Fruit fly (Drosophila melanogaster) whole organism, embryonic: ENCODE measurements around the gene CG46396.

Experiments used
- Atf6 ChIP-seq: fragments of 200-800 bp; sonication (Bioruptor generic); IDR thresholded peaks from 2 replicates; pipeline ENCODE4 v1.3.6; 2022; ENCODE audit warnings: missing biosample characterization, missing genetic modification characterization
- Awh ChIP-seq: fragments of 200-800 bp; sonication (Bioruptor generic); IDR thresholded peaks from 2 replicates; pipeline ENCODE4, ENCODE4 v1.3.6; 2022; ENCODE audit warnings: missing biosample characterization, missing genetic modification characterization
- B-H2 ChIP-seq: fragments of 200-800 bp; sonication (Bioruptor generic); optimal IDR thresholded peaks from 2 replicates; lab custom pipeline; 2018; ENCODE audit warnings: missing biosample characterization, mild to moderate bottlenecking, missing genetic modification characterization
- CG10366 ChIP-seq: fragments of 200-800 bp; sonication (Bioruptor generic); IDR thresholded peaks from 2 replicates; pipeline ENCODE4 v1.3.6; 2022; ENCODE audit warnings: missing biosample characterization, missing genetic modification characterization
- CG10959 ChIP-seq: fragments of 200-800 bp; sonication (Bioruptor generic); IDR thresholded peaks from 2 replicates; pipeline ENCODE4 v1.3.6; 2022; ENCODE audit warnings: missing biosample characterization, missing genetic modification characterization
- CG10979 ChIP-seq: fragments of 200-800 bp; sonication (Bioruptor generic); optimal IDR thresholded peaks from 2 replicates; lab custom pipeline; 2018; ENCODE audit warnings: missing biosample characterization, mild to moderate bottlenecking, missing genetic modification characterization, moderate library complexity
- CG11398 ChIP-seq: fragments of 200-800 bp; sonication (Bioruptor generic); optimal IDR thresholded peaks from 2 replicates; lab custom pipeline; 2016; ENCODE audit warnings: missing biosample characterization, missing genetic modification characterization
- CG12942 ChIP-seq: fragments of 200-800 bp; sonication (Bioruptor generic); optimal IDR thresholded peaks from 3 replicates; lab custom pipeline; 2016; ENCODE audit warnings: missing biosample characterization, missing genetic modification characterization
- CG13894 ChIP-seq: fragments of 200-800 bp; sonication (Bioruptor generic); optimal IDR thresholded peaks from 3 replicates; lab custom pipeline; 2018; ENCODE audit warnings: missing biosample characterization, mild to moderate bottlenecking, missing genetic modification characterization, moderate library complexity
- CG14014 ChIP-seq: fragments of 200-800 bp; sonication (Bioruptor generic); IDR thresholded peaks from 2 replicates; pipeline ENCODE4 v1.3.6; 2022; ENCODE audit warnings: missing biosample characterization, missing genetic modification characterization
- CG14441 ChIP-seq: fragments of 200-800 bp; sonication (Bioruptor generic); IDR thresholded peaks from 2 replicates; pipeline ENCODE4 v1.3.6; 2022; ENCODE audit warnings: missing biosample characterization, missing genetic modification characterization
- CG14667 ChIP-seq: fragments of 200-800 bp; sonication (Bioruptor generic); IDR thresholded peaks from 2 replicates; pipeline ENCODE4 v1.3.6; 2022; ENCODE audit warnings: missing biosample characterization, missing genetic modification characterization
- CG15601 ChIP-seq: fragments of 200-800 bp; sonication (Bioruptor generic); optimal IDR thresholded peaks from 3 replicates; lab custom pipeline; 2019; ENCODE audit warnings: missing biosample characterization, mild to moderate bottlenecking, missing genetic modification characterization, moderate library complexity
- CG18476 ChIP-seq: fragments of 200-800 bp; sonication (Bioruptor generic); optimal IDR thresholded peaks from 2 replicates; lab custom pipeline; 2016; ENCODE audit warnings: missing biosample characterization, mild to moderate bottlenecking, missing genetic modification characterization
- CG2889 ChIP-seq: fragments of 200-800 bp; sonication (Bioruptor generic); IDR thresholded peaks from 3 replicates; pipeline ENCODE4 v1.3.6; 2022; ENCODE audit warnings: missing biosample characterization, missing genetic modification characterization
- CG33213 ChIP-seq: fragments of 200-800 bp; sonication (Bioruptor generic); optimal IDR thresholded peaks from 3 replicates; lab custom pipeline; 2016; ENCODE audit warnings: missing biosample characterization, missing genetic modification characterization
- CG33557 ChIP-seq: fragments of 200-800 bp; sonication (Bioruptor generic); optimal IDR thresholded peaks from 2 replicates; lab custom pipeline; 2019; ENCODE audit warnings: missing biosample characterization, mild to moderate bottlenecking, missing genetic modification characterization, moderate library complexity
- CG34224 ChIP-seq: fragments of 200-800 bp; sonication (Bioruptor generic); IDR thresholded peaks from 3 replicates; pipeline ENCODE4 v1.3.6; 2022; ENCODE audit warnings: missing biosample characterization, missing genetic modification characterization; ENCODE audit not compliant: partially characterized antibody
- CG4424 ChIP-seq: fragments of 200-800 bp; sonication (Bioruptor generic); optimal IDR thresholded peaks from 3 replicates; lab custom pipeline; 2016; ENCODE audit warnings: missing biosample characterization, missing genetic modification characterization
- CG4820 ChIP-seq: fragments of 200-800 bp; sonication (Bioruptor generic); optimal IDR thresholded peaks from 3 replicates; lab custom pipeline; 2016; ENCODE audit warnings: missing biosample characterization, missing genetic modification characterization
- CG6683 ChIP-seq: fragments of 200-800 bp; sonication (Bioruptor generic); optimal IDR thresholded peaks from 2 replicates; lab custom pipeline; 2017; ENCODE audit warnings: missing biosample characterization, mild to moderate bottlenecking, missing genetic modification characterization, missing genetic modification reagents
- CG7963 ChIP-seq: fragments of 200-800 bp; sonication (Bioruptor generic); IDR thresholded peaks from 3 replicates; pipeline ENCODE4 v1.3.6; 2022; ENCODE audit warnings: missing biosample characterization, missing genetic modification characterization; ENCODE audit not compliant: partially characterized antibody
- CG8765 ChIP-seq: fragments of 200-800 bp; sonication (Bioruptor generic); IDR thresholded peaks from 2 replicates; pipeline ENCODE4 v1.3.6; 2022; ENCODE audit warnings: missing biosample characterization, missing genetic modification characterization
- CG9215 ChIP-seq: fragments of 200-800 bp; sonication (Bioruptor generic); IDR thresholded peaks from 2 replicates; pipeline ENCODE4 v1.3.6; 2022; ENCODE audit warnings: missing biosample characterization, missing genetic modification characterization
- Doc2 ChIP-seq: fragments of 200-800 bp; sonication (Bioruptor generic); IDR thresholded peaks from 2 replicates; pipeline ENCODE4 v1.3.6; 2022; ENCODE audit warnings: missing biosample characterization, missing genetic modification characterization
- Ets97D ChIP-seq: fragments of 200-800 bp; sonication (Bioruptor generic); optimal IDR thresholded peaks from 3 replicates; lab custom pipeline; 2016; ENCODE audit warnings: missing biosample characterization, missing genetic modification characterization
- HmgD ChIP-seq: fragments of 200-800 bp; sonication (Bioruptor generic); optimal IDR thresholded peaks from 3 replicates; lab custom pipeline; 2016; ENCODE audit warnings: missing biosample characterization, missing genetic modification characterization
- Lpt ChIP-seq: fragments of >200 bp; optimal IDR thresholded peaks from 2 replicates; lab custom pipeline; 2018; ENCODE audit warnings: missing biosample characterization, missing genetic modification characterization
- MTF-1 ChIP-seq: fragments of 200-800 bp; sonication (Bioruptor generic); optimal IDR thresholded peaks from 2 replicates; lab custom pipeline; 2018; ENCODE audit warnings: missing biosample characterization, mild to moderate bottlenecking, missing genetic modification characterization, borderline replicate concordance
- Mad ChIP-seq: fragments of 200-800 bp; sonication (Bioruptor generic); optimal IDR thresholded peaks from 2 replicates; lab custom pipeline; 2016; ENCODE audit warnings: missing biosample characterization, missing genetic modification characterization
- Max ChIP-seq: fragments of 200-800 bp; sonication (Bioruptor generic); optimal IDR thresholded peaks from 2 replicates; lab custom pipeline; 2016; ENCODE audit warnings: missing biosample characterization, mild to moderate bottlenecking, missing genetic modification characterization
- Oaz ChIP-seq: fragments of 200-800 bp; sonication (Bioruptor generic); IDR thresholded peaks from 2 replicates; pipeline ENCODE4 v1.3.6; 2022; ENCODE audit warnings: missing biosample characterization, missing genetic modification characterization
- Ssrp ChIP-seq: fragments of 200-800 bp; sonication (Bioruptor generic); optimal IDR thresholded peaks from 2 replicates; lab custom pipeline; 2018; ENCODE audit warnings: missing biosample characterization, mild to moderate bottlenecking, missing genetic modification characterization, moderate library complexity
- Usf ChIP-seq: fragments of 200-800 bp; sonication (Bioruptor generic); optimal IDR thresholded peaks from 2 replicates; lab custom pipeline; 2017; ENCODE audit warnings: missing genotype, missing biosample characterization, missing genetic modification characterization
- Vsx1 ChIP-seq: fragments of 200-800 bp; sonication (Bioruptor generic); optimal IDR thresholded peaks from 2 replicates; lab custom pipeline; 2017; ENCODE audit warnings: missing biosample characterization, mild to moderate bottlenecking, missing genetic modification characterization, missing genetic modification reagents
- dan ChIP-seq: fragments of 200-800 bp; sonication (Bioruptor generic); IDR thresholded peaks from 2 replicates; pipeline ENCODE4 v1.3.6; 2022; ENCODE audit warnings: missing biosample characterization, missing genetic modification characterization
- dmrt99B ChIP-seq: fragments of 200-800 bp; sonication (Bioruptor generic); optimal IDR thresholded peaks from 2 replicates; lab custom pipeline; 2018; ENCODE audit warnings: missing biosample characterization, mild to moderate bottlenecking, missing genetic modification characterization, moderate library complexity
- gcm2 ChIP-seq: fragments of 200-800 bp; sonication (Bioruptor generic); optimal IDR thresholded peaks from 2 replicates; lab custom pipeline; 2016; ENCODE audit warnings: missing biosample characterization, missing genetic modification characterization
- kah ChIP-seq: fragments of 200-800 bp; sonication (Bioruptor generic); optimal IDR thresholded peaks from 2 replicates; lab custom pipeline; 2018; ENCODE audit warnings: missing biosample characterization, mild to moderate bottlenecking, missing genetic modification characterization
- knrl ChIP-seq: fragments of 200-800 bp; sonication (Bioruptor generic); IDR thresholded peaks from 3 replicates; pipeline ENCODE4 v1.3.6; 2022; ENCODE audit warnings: missing biosample characterization, missing genetic modification characterization; ENCODE audit not compliant: partially characterized antibody
- luna ChIP-seq: fragments of 200-800 bp; sonication (Bioruptor generic); optimal IDR thresholded peaks from 2 replicates; lab custom pipeline; 2016; ENCODE audit warnings: missing biosample characterization, missing genetic modification characterization
- mam ChIP-seq: fragments of 200-800 bp; sonication (Bioruptor generic); optimal IDR thresholded peaks from 3 replicates; lab custom pipeline; 2016; ENCODE audit warnings: missing biosample characterization, missing genetic modification characterization
- nerfin-1 ChIP-seq: fragments of 200-800 bp; sonication (Bioruptor generic); optimal IDR thresholded peaks from 3 replicates; lab custom pipeline; 2019; ENCODE audit warnings: missing biosample characterization, mild to moderate bottlenecking, missing genetic modification characterization, moderate library complexity
- nerfin-2 ChIP-seq: fragments of 200-800 bp; sonication (Bioruptor generic); IDR thresholded peaks from 2 replicates; pipeline ENCODE4 v1.3.6; 2022; ENCODE audit warnings: missing biosample characterization, missing genetic modification characterization; ENCODE audit not compliant: partially characterized antibody
- p53 ChIP-seq: fragments of 200-800 bp; sonication (Bioruptor generic); optimal IDR thresholded peaks from 2 replicates; lab custom pipeline; 2016; ENCODE audit warnings: missing biosample characterization, missing genetic modification characterization
- pzg ChIP-seq: fragments of 200-800 bp; sonication (Bioruptor generic); optimal IDR thresholded peaks from 3 replicates; lab custom pipeline; 2018; ENCODE audit warnings: missing biosample characterization, mild to moderate bottlenecking, missing genetic modification characterization, moderate library complexity
- repo ChIP-seq: fragments of 200-800 bp; sonication (Bioruptor generic); optimal IDR thresholded peaks from 2 replicates; lab custom pipeline; 2016; ENCODE audit warnings: missing biosample characterization, missing genetic modification characterization
- sqz ChIP-seq: fragments of 200-800 bp; sonication (Bioruptor generic); optimal IDR thresholded peaks from 3 replicates; lab custom pipeline; 2018; ENCODE audit warnings: missing biosample characterization, mild to moderate bottlenecking, missing genetic modification characterization
- sr ChIP-seq: fragments of 200-800 bp; sonication (Bioruptor generic); IDR thresholded peaks from 3 replicates; pipeline ENCODE4 v1.3.6; 2022; ENCODE audit warnings: missing biosample characterization, missing genetic modification characterization
- tgo ChIP-seq: fragments of 200-800 bp; sonication (Bioruptor generic); IDR thresholded peaks from 3 replicates; pipeline ENCODE4 v1.3.6; 2022; ENCODE audit warnings: missing biosample characterization, missing genetic modification characterization
- zfh1 ChIP-seq: fragments of 200-800 bp; sonication (Bioruptor generic); IDR thresholded peaks from 3 replicates; pipeline ENCODE4 v1.3.6; 2022; ENCODE audit warnings: missing biosample characterization, missing genetic modification characterization

Gene CG46396

DNA sequence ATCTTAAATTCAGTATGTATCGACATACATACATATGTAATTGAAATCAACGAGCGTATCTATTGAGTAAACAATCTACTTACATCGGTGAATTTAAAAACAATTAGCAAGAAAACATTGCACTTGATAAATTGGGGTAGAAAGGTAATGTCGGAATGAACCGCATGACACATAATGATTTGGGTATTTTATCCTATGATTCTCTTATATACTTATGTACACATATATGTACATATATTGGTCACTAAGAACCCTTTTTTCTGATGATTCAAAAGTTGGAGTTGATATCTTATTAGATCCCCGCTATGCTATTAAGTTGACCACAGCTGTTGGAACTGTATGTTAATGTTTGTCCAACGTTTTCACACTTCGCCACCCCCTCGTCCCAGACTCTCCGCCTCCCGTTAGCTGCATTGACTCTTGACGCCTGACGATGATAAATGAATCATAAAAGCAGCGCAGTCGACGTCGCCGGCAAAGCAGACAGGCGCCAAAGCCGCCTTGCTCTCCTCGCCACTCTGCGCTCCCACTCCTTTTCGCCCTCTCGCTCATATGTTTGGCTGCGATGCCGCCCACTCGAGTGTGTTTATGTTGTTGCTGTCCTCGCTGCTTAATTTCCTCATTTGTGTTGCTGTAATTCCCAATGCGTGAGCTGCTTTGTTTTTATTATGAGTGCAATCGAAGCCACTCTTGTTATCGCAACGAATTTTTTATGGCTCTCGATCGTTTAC is 49.2 kb downstream of the CG46396 start (continued):
- TF ChIP-seq knrl (GFP tag; lab: Robert Waterston, UW) (no peak), Ssrp (tag; lab: Kevin White, UChicago) (peak; percentile 33), Oaz (GFP tag; lab: Robert Waterston, UW) (no peak), CG4424 (GFP tag; lab: Kevin White, UChicago) (peak; percentile 53), CG2889 (GFP tag; lab: Robert Waterston, UW) (no peak), CG34224 (GFP tag; lab: Robert Waterston, UW) (no peak), nerfin-1 (tag; lab: Kevin White, UChicago) (peak; percentile 35), HmgD (no peak), Ets97D (GFP tag; lab: Kevin White, UChicago) (no peak), pzg (GFP tag; lab: Kevin White, UChicago) (no peak), MTF-1 (GFP tag; lab: Kevin White, UChicago) (no peak), kah (GFP tag; lab: Kevin White, UChicago) (no peak), CG8765 (no peak), sr (GFP tag; lab: Robert Waterston, UW) (peak; percentile 95), zfh1 (GFP tag; lab: Robert Waterston, UW) (0 out of 3 replicates have a peak, but pooled peaks have one; percentile 44), CG6683 (GFP tag; lab: Kevin White, UChicago) (no peak), tgo (GFP tag; lab: Robert Waterston, UW) (no peak), luna (GFP tag; lab: Kevin White, UChicago) (no peak), CG18476 (GFP tag; lab: Kevin White, UChicago) (no peak), CG14441 (GFP tag; lab: Robert Waterston, UW) (no peak), Vsx1 (GFP tag; lab: Kevin White, UChicago) (no peak), CG10959 (GFP tag; lab: Robert Waterston, UW) (no peak), Max (GFP tag; lab: Kevin White, UChicago) (no peak), CG33557 (GFP tag; lab: Kevin White, UChicago) (no peak), CG15601 (tag; lab: Kevin White, UChicago) (no peak), Mad (GFP tag; lab: Kevin White, UChicago) (no peak), Atf6 (no peak), Doc2 (GFP tag; lab: Robert Waterston, UW) (no peak), Usf (GFP tag; lab: Kevin White, UChicago) (no peak), CG10366 (no peak), CG12942 (GFP tag; lab: Kevin White, UChicago) (no peak), CG14014 (GFP tag; lab: Robert Waterston, UW) (no peak), repo (GFP tag; lab: Kevin White, UChicago) (no peak), mam (GFP tag; lab: Kevin White, UChicago) (peak; percentile 11), CG13894 (tag; lab: Kevin White, UChicago) (no peak), CG11398 (GFP tag; lab: Kevin White, UChicago) (no peak), CG4820 (GFP tag; lab: Kevin White, UChicago) (peak; percentile 45), CG33213 (GFP tag; lab: Kevin White, UChicago) (no peak), B-H2 (GFP tag; lab: Kevin White, UChicago) (no peak), nerfin-2 (GFP tag; lab: Robert Waterston, UW) (no peak), p53 (GFP tag; lab: Kevin White, UChicago) (no peak), Lpt (GFP tag; lab: Kevin White, UChicago) (no peak), CG7963 (GFP tag; lab: Robert Waterston, UW) (no peak), CG9215 (GFP tag; lab: Robert Waterston, UW) (no peak), CG14667 (no peak), dmrt99B (tag; lab: Kevin White, UChicago) (peak; percentile 70), dan (GFP tag; lab: Robert Waterston, UW) (no peak), CG10979 (tag; lab: Kevin White, UChicago) (peak; percentile 38), sqz (GFP tag; lab: Kevin White, UChicago) (no peak), gcm2 (GFP tag; lab: Kevin White, UChicago) (no peak), Awh (GFP tag; lab: Robert Waterston, UW) (no peak)
